Worm (Caenorhabditis elegans): Measurements from ENCODE around the gene glb-7.

ce11 chrIV:2137478-2137877 is 14.9 kb downstream of the glb-7 start:
- no peak for TF ChIP-seq him-1 (tag; optimal IDR thresholded peaks at IDR 0.05)
- no peak for TF ChIP-seq W03F9.2 (tag; optimal IDR thresholded peaks at IDR 0.05)
